Fruit fly (Drosophila melanogaster) whole organism, embryonic: ENCODE measurements around the gene Vps29.

Experiments used
- BEAF-32 ChIP-seq: fragments of 200-800 bp; sonication (Bioruptor generic); optimal IDR thresholded peaks from 3 replicates; lab custom pipeline; 2017; ENCODE audit warnings: missing biosample characterization, missing genetic modification characterization, mild to moderate bottlenecking, moderate library complexity, missing genetic modification reagents
- Bgb ChIP-seq: fragments of 200-800 bp; sonication (Bioruptor generic); IDR thresholded peaks from 2 replicates; pipeline ENCODE4 v1.3.6; 2022; ENCODE audit warnings: missing biosample characterization, missing genetic modification characterization; ENCODE audit not compliant: partially characterized antibody
- CG1024 ChIP-seq: fragments of 200-800 bp; sonication (Bioruptor generic); IDR thresholded peaks from 2 replicates; pipeline ENCODE4 v1.3.6; 2022; ENCODE audit warnings: missing biosample characterization, missing genetic modification characterization
- CG10654 ChIP-seq: fragments of 200-800 bp; sonication (Bioruptor generic); optimal IDR thresholded peaks from 2 replicates; lab custom pipeline; 2016; ENCODE audit warnings: missing biosample characterization, missing genetic modification characterization
- CG11247 ChIP-seq: fragments of 200-800 bp; sonication (Bioruptor generic); IDR thresholded peaks from 2 replicates; pipeline ENCODE4 v1.3.6; 2022; ENCODE audit warnings: missing biosample characterization, missing genetic modification characterization
- CG12299 ChIP-seq: fragments of 200-800 bp; sonication (Bioruptor generic); optimal IDR thresholded peaks from 2 replicates; lab custom pipeline; 2018; ENCODE audit warnings: missing biosample characterization, mild to moderate bottlenecking, missing genetic modification characterization
- CG15601 ChIP-seq: fragments of 200-800 bp; sonication (Bioruptor generic); optimal IDR thresholded peaks from 3 replicates; lab custom pipeline; 2019; ENCODE audit warnings: missing biosample characterization, mild to moderate bottlenecking, missing genetic modification characterization, moderate library complexity
- CG18011 ChIP-seq: fragments of 200-800 bp; sonication (Bioruptor generic); optimal IDR thresholded peaks from 2 replicates; lab custom pipeline; 2017; ENCODE audit warnings: missing biosample characterization, missing genetic modification characterization, mild to moderate bottlenecking, moderate library complexity, missing genotype
- CG2116 ChIP-seq: fragments of 200-800 bp; sonication (Bioruptor generic); optimal IDR thresholded peaks from 3 replicates; lab custom pipeline; 2018; ENCODE audit warnings: missing biosample characterization, mild to moderate bottlenecking, missing genetic modification characterization
- CG2129 ChIP-seq: fragments of 200-800 bp; sonication (Bioruptor generic); IDR thresholded peaks from 2 replicates; pipeline ENCODE4 v1.3.6; 2022; ENCODE audit warnings: missing biosample characterization, missing genetic modification characterization; ENCODE audit not compliant: partially characterized antibody
- CG3281 ChIP-seq: fragments of 200-800 bp; sonication (Bioruptor generic); optimal IDR thresholded peaks from 3 replicates; lab custom pipeline; 2017; ENCODE audit warnings: missing biosample characterization, mild to moderate bottlenecking, missing genetic modification characterization
- CG6791 ChIP-seq: fragments of 200-800 bp; sonication (Bioruptor generic); IDR thresholded peaks from 3 replicates; pipeline ENCODE4 v1.3.6; 2022; ENCODE audit warnings: missing biosample characterization, missing genetic modification characterization; ENCODE audit not compliant: partially characterized antibody
- CG8281 ChIP-seq: fragments of 200-800 bp; sonication (Bioruptor generic); optimal IDR thresholded peaks from 2 replicates; lab custom pipeline; 2018; ENCODE audit warnings: missing biosample characterization, mild to moderate bottlenecking, missing genetic modification characterization, moderate library complexity
- CG8388 ChIP-seq: fragments of 200-800 bp; sonication (Bioruptor generic); optimal IDR thresholded peaks from 2 replicates; lab custom pipeline; 2019; ENCODE audit warnings: missing biosample characterization, mild to moderate bottlenecking, missing genetic modification characterization, moderate library complexity
- CG9609 ChIP-seq: fragments of 200-800 bp; sonication (Bioruptor generic); optimal IDR thresholded peaks from 3 replicates; lab custom pipeline; 2016; ENCODE audit warnings: missing biosample characterization, missing genetic modification characterization
- Deaf1 ChIP-seq: fragments of 200-800 bp; optimal IDR thresholded peaks from 3 replicates; lab custom pipeline; 2019; ENCODE audit warnings: missing biosample characterization, mild to moderate bottlenecking, missing genetic modification characterization, moderate library complexity
- Dfd ChIP-seq, 2 experiments: fragments of >200 bp; optimal IDR thresholded peaks; 2 replicates each; lab custom pipeline; 2017; ENCODE audit warnings: missing biosample characterization in 2 of 2, missing genetic modification characterization in 2 of 2
- Dll ChIP-seq: fragments of 200-800 bp; sonication (Bioruptor generic); IDR thresholded peaks from 4 replicates; pipeline ENCODE4 v1.3.6; 2022; ENCODE audit warnings: missing biosample characterization, missing genetic modification characterization; ENCODE audit not compliant: partially characterized antibody
- Doc3 ChIP-seq: fragments of 200-800 bp; sonication (Bioruptor generic); IDR thresholded peaks from 3 replicates; pipeline ENCODE4 v1.3.6; 2022; ENCODE audit warnings: missing biosample characterization, missing genetic modification characterization; ENCODE audit not compliant: partially characterized antibody
- ERR ChIP-seq: fragments of 200-800 bp; sonication (Bioruptor generic); optimal IDR thresholded peaks from 2 replicates; lab custom pipeline; 2016; ENCODE audit warnings: missing biosample characterization, missing genetic modification characterization
- HLH4C ChIP-seq: fragments of 200-800 bp; sonication (Bioruptor generic); IDR thresholded peaks from 3 replicates; pipeline ENCODE4 v1.3.6; 2022; ENCODE audit warnings: missing biosample characterization, missing genetic modification characterization; ENCODE audit not compliant: partially characterized antibody
- HLH54F ChIP-seq: fragments of 200-800 bp; sonication (Bioruptor generic); optimal IDR thresholded peaks from 3 replicates; lab custom pipeline; 2016; ENCODE audit warnings: missing biosample characterization, missing genetic modification characterization
- Hmr ChIP-seq: fragments of 200-800 bp; sonication (Bioruptor generic); optimal IDR thresholded peaks from 3 replicates; lab custom pipeline; 2017; ENCODE audit warnings: mild to moderate bottlenecking, missing biosample characterization, missing genetic modification reagents, missing genetic modification characterization
- Mrtf ChIP-seq: fragments of 200-800 bp; sonication (Bioruptor generic); IDR thresholded peaks from 3 replicates; pipeline ENCODE4 v1.3.6; 2022; ENCODE audit warnings: missing biosample characterization, missing genetic modification characterization
- NC2α ChIP-seq: fragments of 200-800 bp; sonication (Bioruptor generic); optimal IDR thresholded peaks from 2 replicates; lab custom pipeline; 2016; ENCODE audit warnings: missing biosample characterization, missing genetic modification characterization
- Pdp1 ChIP-seq, 2 experiments: fragments of 200-800 bp; sonication (Bioruptor generic); optimal IDR thresholded peaks; 3 replicates each; lab custom pipeline; 2016; ENCODE audit warnings: missing biosample characterization in 2 of 2, missing genetic modification characterization in 2 of 2, mild to moderate bottlenecking in 1 of 2, moderate library complexity in 1 of 2
- Scr ChIP-seq: fragments of 200-800 bp; sonication (Bioruptor generic); IDR thresholded peaks from 2 replicates; pipeline ENCODE4 v1.3.6; 2022; ENCODE audit warnings: missing biosample characterization, missing genetic modification characterization; ENCODE audit not compliant: partially characterized antibody
- Sry-δ ChIP-seq: fragments of 200-800 bp; sonication (Bioruptor generic); optimal IDR thresholded peaks from 2 replicates; lab custom pipeline; 2016; ENCODE audit warnings: missing biosample characterization, missing genetic modification characterization
- Stat92E ChIP-seq, 3 experiments: fragments of >200 bp in 2 of 3; fragments of 200-800 bp in 1 of 3; sonication (Bioruptor generic) in 1 of 3; optimal IDR thresholded peaks; 2 replicates each; lab custom pipeline; 2017 to 2019; ENCODE audit warnings: missing biosample characterization in 3 of 3, missing genetic modification characterization in 3 of 3, mild to moderate bottlenecking in 1 of 3, moderate library complexity in 1 of 3
- al ChIP-seq: fragments of 200-800 bp; sonication (Bioruptor generic); IDR thresholded peaks from 2 replicates; pipeline ENCODE4 v1.3.6; 2022; ENCODE audit warnings: missing biosample characterization, missing genetic modification characterization
- amos ChIP-seq: fragments of 200-800 bp; sonication (Bioruptor generic); IDR thresholded peaks from 2 replicates; pipeline ENCODE4 v1.3.6; 2022; ENCODE audit warnings: missing biosample characterization, missing genetic modification characterization; ENCODE audit not compliant: partially characterized antibody
- chinmo ChIP-seq: fragments of 200-800 bp; sonication (Bioruptor generic); IDR thresholded peaks from 4 replicates; pipeline ENCODE4 v1.3.6; 2022; ENCODE audit warnings: missing biosample characterization, missing genetic modification characterization; ENCODE audit not compliant: partially characterized antibody
- ci ChIP-seq: fragments of 200-800 bp; sonication (Bioruptor generic); IDR thresholded peaks from 3 replicates; pipeline ENCODE4 v1.3.6; 2022; ENCODE audit warnings: missing biosample characterization, missing genetic modification characterization
- dati ChIP-seq: fragments of 200-800 bp; sonication (Bioruptor generic); IDR thresholded peaks from 2 replicates; pipeline ENCODE4 v1.3.6; 2022; ENCODE audit warnings: missing biosample characterization, missing genetic modification characterization
- disco-r ChIP-seq: fragments of 200-800 bp; sonication (Bioruptor generic); optimal IDR thresholded peaks from 2 replicates; lab custom pipeline; 2016; ENCODE audit warnings: missing biosample characterization, missing genetic modification characterization
- exex ChIP-seq: fragments of 200-800 bp; sonication (Bioruptor generic); optimal IDR thresholded peaks from 4 replicates; lab custom pipeline; 2018; ENCODE audit warnings: missing biosample characterization, mild to moderate bottlenecking, missing genetic modification characterization, moderate library complexity
- hbn ChIP-seq: fragments of 200-800 bp; sonication (Bioruptor generic); IDR thresholded peaks from 2 replicates; pipeline ENCODE4 v1.3.6; 2022; ENCODE audit warnings: missing biosample characterization, missing genetic modification characterization; ENCODE audit not compliant: partially characterized antibody
- knrl ChIP-seq: fragments of 200-800 bp; sonication (Bioruptor generic); IDR thresholded peaks from 3 replicates; pipeline ENCODE4 v1.3.6; 2022; ENCODE audit warnings: missing biosample characterization, missing genetic modification characterization; ENCODE audit not compliant: partially characterized antibody
- nerfin-1 ChIP-seq: fragments of 200-800 bp; sonication (Bioruptor generic); optimal IDR thresholded peaks from 3 replicates; lab custom pipeline; 2019; ENCODE audit warnings: missing biosample characterization, mild to moderate bottlenecking, missing genetic modification characterization, moderate library complexity
- nerfin-2 ChIP-seq: fragments of 200-800 bp; sonication (Bioruptor generic); IDR thresholded peaks from 2 replicates; pipeline ENCODE4 v1.3.6; 2022; ENCODE audit warnings: missing biosample characterization, missing genetic modification characterization; ENCODE audit not compliant: partially characterized antibody
- pita ChIP-seq: fragments of 200-800 bp; sonication (Bioruptor generic); optimal IDR thresholded peaks from 2 replicates; lab custom pipeline; 2017; ENCODE audit warnings: missing biosample characterization, mild to moderate bottlenecking, missing genetic modification characterization
- pros ChIP-seq: fragments of 200-800 bp; sonication (Bioruptor generic); optimal IDR thresholded peaks from 3 replicates; lab custom pipeline; 2019; ENCODE audit warnings: missing biosample characterization, mild to moderate bottlenecking, missing genetic modification characterization, moderate library complexity
- rib ChIP-seq: fragments of 200-800 bp; sonication (Bioruptor generic); IDR thresholded peaks from 2 replicates; pipeline ENCODE4 v1.3.6; 2022; ENCODE audit warnings: missing biosample characterization, missing genetic modification characterization
- sens ChIP-seq: fragments of 200-800 bp; sonication (Bioruptor generic); peaks from one replicate; lab custom pipeline; 2016; ENCODE audit warnings: missing biosample characterization, missing genetic modification characterization
- sna ChIP-seq: fragments of 200-800 bp; sonication (Bioruptor generic); IDR thresholded peaks from 2 replicates; pipeline ENCODE4 v1.3.6; 2022; ENCODE audit warnings: missing biosample characterization, missing genetic modification characterization; ENCODE audit not compliant: partially characterized antibody
- so ChIP-seq: fragments of 200-800 bp; sonication (Bioruptor generic); IDR thresholded peaks from 3 replicates; pipeline ENCODE4 v1.3.6; 2022; ENCODE audit warnings: missing biosample characterization, missing genetic modification characterization
- unc-4 ChIP-seq: fragments of 200-800 bp; sonication (Bioruptor generic); IDR thresholded peaks from 2 replicates; pipeline ENCODE4 v1.3.6; 2022; ENCODE audit warnings: missing biosample characterization, missing genetic modification characterization; ENCODE audit not compliant: partially characterized antibody
- zen2 ChIP-seq: fragments of 200-800 bp; sonication (Bioruptor generic); IDR thresholded peaks from 3 replicates; pipeline ENCODE4 v1.3.6; 2022; ENCODE audit warnings: missing biosample characterization, missing genetic modification characterization; ENCODE audit not compliant: partially characterized antibody

Vps29 gene

DNA sequence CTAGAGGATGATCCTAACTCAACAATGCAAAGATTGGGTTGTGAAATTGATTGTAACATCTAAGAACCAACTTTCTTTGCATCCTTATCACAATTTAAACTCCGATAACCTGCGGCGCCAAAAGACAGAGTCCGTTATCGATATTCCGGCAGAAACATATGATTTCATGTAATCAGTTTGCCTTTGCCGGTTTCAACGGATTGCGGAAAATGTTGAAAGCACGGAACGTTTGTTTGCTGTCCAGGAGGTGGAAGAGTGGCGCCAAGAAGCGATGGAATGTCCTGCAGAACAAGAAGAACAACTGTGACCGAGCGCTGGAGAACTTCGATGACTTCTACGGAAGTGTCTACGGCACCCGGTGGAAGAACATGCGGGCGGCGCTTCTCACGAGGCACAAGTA, 2.9 kb upstream of the Vps29 start (continued):
- TF ChIP-seq Doc3 (GFP tag; lab: Robert Waterston, UW) (peak; percentile 44; the same call in 2 of the 3 replicates), CG8388 (GFP tag; lab: Kevin White, UChicago) (no peak), Dfd (GFP tag; optimal IDR thresholded peaks at IDR 0.05; lab: Kevin White, UChicago) (no peak), CG12299 (tag; lab: Kevin White, UChicago) (no peak), nerfin-2 (GFP tag; lab: Robert Waterston, UW) (peak; percentile 74; the same call in 1 of the 2 replicates), exex (tag; lab: Kevin White, UChicago) (no peak), CG3281 (GFP tag; lab: Kevin White, UChicago) (no peak), Deaf1 (tag; lab: Kevin White, UChicago) (no peak), CG1024 (GFP tag; lab: Robert Waterston, UW) (no peak), Pdp1 (GFP tag; optimal IDR thresholded peaks at IDR 0.05; lab: Kevin White, UChicago) (peak in 1 of 2 experiments; percentile 69), hbn (peak; percentile 53; the same call in 1 of the 2 replicates), dati (GFP tag; lab: Robert Waterston, UW) (no peak), nerfin-1 (tag; lab: Kevin White, UChicago) (no peak), unc-4 (GFP tag; lab: Robert Waterston, UW) (peak; percentile 64), CG2129 (GFP tag; lab: Robert Waterston, UW) (0 out of 2 replicates have a peak, but pooled peaks have one; percentile 19), zen2 (GFP tag; lab: Robert Waterston, UW) (peak; percentile 86), CG18011 (GFP tag; lab: Kevin White, UChicago) (no peak), amos (GFP tag; lab: Robert Waterston, UW) (no peak; the same call in 1 of the 2 replicates), CG11247 (GFP tag; lab: Robert Waterston, UW) (no peak), ci (no peak), CG2116 (peak; percentile 70), CG6791 (GFP tag; lab: Robert Waterston, UW) (0 out of 3 replicates have a peak, but pooled peaks have one; percentile 47), BEAF-32 (GFP tag; lab: Kevin White, UChicago) (peak; percentile 47), HLH54F (GFP tag; lab: Kevin White, UChicago) (no peak), sna (GFP tag; lab: Robert Waterston, UW) (peak; percentile 53), al (GFP tag; lab: Robert Waterston, UW) (no peak), knrl (0 out of 3 replicates have a peak, but pooled peaks have one; percentile 8), so (no peak), HLH4C (GFP tag; lab: Robert Waterston, UW) (peak; percentile 72), pros (GFP tag; lab: Kevin White, UChicago) (no peak), Sry-δ (peak; percentile 33), Hmr (GFP tag; lab: Kevin White, UChicago) (no peak), Mrtf (no peak), disco-r (no peak), chinmo (GFP tag; lab: Robert Waterston, UW) (0 out of 4 replicates have a peak, but pooled peaks have one; percentile 58), CG9609 (GFP tag; lab: Kevin White, UChicago) (no peak), NC2α (GFP tag; lab: Kevin White, UChicago) (no peak), CG8281 (tag; lab: Kevin White, UChicago) (no peak), Stat92E (GFP tag; optimal IDR thresholded peaks at IDR 0.05; lab: Kevin White, UChicago) (no peak), ERR (GFP tag; lab: Kevin White, UChicago) (no peak), CG15601 (tag; lab: Kevin White, UChicago) (peak; percentile 19), sens (GFP tag; lab: Kevin White, UChicago) (peak; percentile 16), Bgb (GFP tag; lab: Robert Waterston, UW) (peak; percentile 43; the same call in 1 of the 2 replicates), pita (GFP tag; lab: Kevin White, UChicago) (no peak), rib (GFP tag; lab: Robert Waterston, UW) (no peak), Scr (GFP tag; lab: Robert Waterston, UW) (peak; percentile 58), Dll (GFP tag; lab: Robert Waterston, UW) (peak; percentile 72), CG10654 (GFP tag; lab: Kevin White, UChicago) (no peak)
